Fruit fly (Drosophila melanogaster) whole organism, pupa: ENCODE data around the gene CG11964.

Experiments used
- CG12605 ChIP-seq: fragments of 200-800 bp; sonication (Bioruptor generic); IDR thresholded peaks from 2 replicates; pipeline ENCODE4 v1.3.6; 2022; ENCODE audit warnings: missing biosample characterization, missing genetic modification characterization
- CG13204 ChIP-seq: fragments of 200-800 bp; sonication (Bioruptor generic); optimal IDR thresholded peaks from 2 replicates; lab custom pipeline; 2018; ENCODE audit warnings: missing biosample characterization, mild to moderate bottlenecking, missing genetic modification characterization, moderate library complexity
- CG15710 ChIP-seq: fragments of 200-800 bp; sonication (Bioruptor generic); optimal IDR thresholded peaks from 2 replicates; lab custom pipeline; 2018; ENCODE audit warnings: missing biosample characterization, mild to moderate bottlenecking, missing genetic modification characterization, moderate library complexity
- CG32121 ChIP-seq: fragments of 200-800 bp; sonication (Bioruptor generic); IDR thresholded peaks from 2 replicates; pipeline ENCODE4 v1.3.6; 2022; ENCODE audit warnings: missing biosample characterization, missing genetic modification characterization
- CG34367 ChIP-seq: fragments of 200-800 bp; sonication (Bioruptor generic); optimal IDR thresholded peaks from 2 replicates; lab custom pipeline; 2018; ENCODE audit warnings: missing biosample characterization, mild to moderate bottlenecking, missing genetic modification characterization
- CG8301 ChIP-seq: fragments of 200-800 bp; sonication (Bioruptor generic); optimal IDR thresholded peaks from 2 replicates; lab custom pipeline; 2018; ENCODE audit warnings: missing biosample characterization, mild to moderate bottlenecking, missing genetic modification characterization
- CG9948 ChIP-seq: fragments of 200-800 bp; sonication (Bioruptor generic); optimal IDR thresholded peaks from 2 replicates; lab custom pipeline; 2018; ENCODE audit warnings: missing biosample characterization, mild to moderate bottlenecking, missing genetic modification characterization, moderate library complexity
- D1 ChIP-seq: fragments of 200-800 bp; sonication (Bioruptor generic); optimal IDR thresholded peaks from 2 replicates; lab custom pipeline; 2018; ENCODE audit warnings: missing biosample characterization, mild to moderate bottlenecking, missing genetic modification characterization, moderate library complexity
- EcR ChIP-seq: fragments of 200-800 bp; sonication (Bioruptor generic); optimal IDR thresholded peaks from 3 replicates; lab custom pipeline; 2019; ENCODE audit warnings: missing biosample characterization, missing genetic modification characterization, mild to moderate bottlenecking, moderate library complexity, missing genetic modification reagents
- Pif1A ChIP-seq: fragments of 200-800 bp; sonication (Bioruptor generic); optimal IDR thresholded peaks from 3 replicates; lab custom pipeline; 2016; ENCODE audit warnings: missing biosample characterization, missing genetic modification characterization
- Pif1B ChIP-seq: fragments of 200-800 bp; sonication (Bioruptor generic); optimal IDR thresholded peaks from 3 replicates; lab custom pipeline; 2016; ENCODE audit warnings: missing biosample characterization, missing genetic modification characterization
- Snoo ChIP-seq: fragments of 200-800 bp; sonication (Bioruptor generic); optimal IDR thresholded peaks from 3 replicates; lab custom pipeline; 2017; ENCODE audit warnings: missing biosample characterization, mild to moderate bottlenecking, missing genetic modification characterization, inconsistent platforms
- gl ChIP-seq: fragments of 200-800 bp; sonication (Bioruptor generic); optimal IDR thresholded peaks from 2 replicates; lab custom pipeline; 2018; ENCODE audit warnings: missing biosample characterization, mild to moderate bottlenecking, missing genetic modification characterization

DNA sequence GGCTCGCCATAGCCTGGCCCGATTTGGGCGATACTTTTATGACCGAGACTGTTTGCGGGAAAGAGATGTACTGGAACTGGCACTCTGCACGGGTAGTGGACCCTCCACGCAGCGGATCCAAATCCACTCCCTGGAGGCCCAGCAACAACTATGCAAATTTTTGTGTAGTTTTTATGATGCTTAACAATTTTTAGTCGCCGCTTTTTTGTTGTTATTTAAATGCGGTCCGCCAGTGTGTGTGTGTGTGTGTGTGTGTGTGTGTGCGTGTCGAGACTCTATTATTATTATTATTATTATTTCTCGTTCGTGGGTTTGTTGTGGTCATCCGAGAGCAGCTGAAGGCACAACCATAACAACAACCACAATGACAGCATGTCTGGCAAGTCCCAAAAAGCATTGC, 14.3 kb upstream of the CG11964 start:
- TF ChIP-seq CG34367 (tag; lab: Kevin White, UChicago) (no peak), D1 (tag; lab: Kevin White, UChicago) (no peak), CG12605 (GFP tag; lab: Robert Waterston, UW) (no peak), CG32121 (GFP tag; lab: Robert Waterston, UW) (no peak), CG15710 (tag; lab: Kevin White, UChicago) (no peak), CG13204 (no peak), Pif1A (no peak), gl (tag; lab: Kevin White, UChicago) (no peak), CG9948 (tag; lab: Kevin White, UChicago) (no peak), CG8301 (tag; lab: Kevin White, UChicago) (no peak), Pif1B (GFP tag; lab: Kevin White, UChicago) (no peak), Snoo (tag; lab: Kevin White, UChicago) (no peak), EcR (GFP tag; lab: Kevin White, UChicago) (no peak)
